Worm (Caenorhabditis elegans) whole organism, early embryonic: ENCODE results near the gene K07E1.1.

ENCODE experiments used
- B0310.2 ChIP-seq: sonication (generic microtip); optimal IDR thresholded peaks from 2 replicates; lab custom pipeline; 2016; ENCODE audit warnings: mild to moderate bottlenecking, missing genetic modification characterization, missing compliant biosample characterization
- F13C5.2 ChIP-seq: sonication (generic microtip); optimal IDR thresholded peaks from 2 replicates; lab custom pipeline; 2017; ENCODE audit warnings: mild to moderate bottlenecking, missing genetic modification characterization, inconsistent platforms, missing compliant biosample characterization
- aly-1 ChIP-seq: sonication (generic microtip); optimal IDR thresholded peaks from 2 replicates; lab custom pipeline; 2016; ENCODE audit warnings: missing genetic modification characterization, missing compliant biosample characterization
- ama-1 ChIP-seq: fragments of 150-350 bp; optimal IDR thresholded peaks from 2 replicates; lab custom pipeline; 2014
- ceh-13 ChIP-seq: fragments of 200-800 bp; sonication (Bioruptor generic); optimal IDR thresholded peaks from 2 replicates; lab custom pipeline; 2018; ENCODE audit warnings: mild to moderate bottlenecking, missing genetic modification characterization, missing compliant biosample characterization
- ceh-36 ChIP-seq: sonication (generic microtip); optimal IDR thresholded peaks from 2 replicates; lab custom pipeline; 2016; ENCODE audit warnings: missing genetic modification characterization, inconsistent platforms, missing compliant biosample characterization
- ets-7 ChIP-seq: sonication (generic microtip); optimal IDR thresholded peaks from 2 replicates; lab custom pipeline; 2016; ENCODE audit warnings: missing genotype, missing genetic modification characterization, missing compliant biosample characterization
- flt-1 ChIP-seq: fragments of 200-800 bp; sonication (Bioruptor generic); IDR thresholded peaks from 2 replicates; pipeline ENCODE4 v1.3.6; 2022; ENCODE audit warnings: missing genetic modification characterization, missing compliant biosample characterization
- hmbx-1 ChIP-seq: sonication (generic microtip); optimal IDR thresholded peaks from 2 replicates; lab custom pipeline; 2016; ENCODE audit warnings: mild to moderate bottlenecking, missing genetic modification characterization, missing compliant biosample characterization
- hmg-4 ChIP-seq: fragments of 200-800 bp; sonication (Bioruptor generic); optimal IDR thresholded peaks from 2 replicates; lab custom pipeline; 2018; ENCODE audit warnings: mild to moderate bottlenecking, missing genetic modification characterization, missing compliant biosample characterization
- hnd-1 ChIP-seq: sonication (generic microtip); optimal IDR thresholded peaks from 2 replicates; lab custom pipeline; 2016; ENCODE audit warnings: missing genetic modification characterization, missing compliant biosample characterization
- pes-1 ChIP-seq: fragments of 200-800 bp; sonication (Bioruptor generic); IDR thresholded peaks from 2 replicates; pipeline ENCODE4 v1.3.6; 2022; ENCODE audit warnings: missing genetic modification reagents, missing genetic modification characterization, missing compliant biosample characterization
- scrt-1 ChIP-seq: fragments of 200-800 bp; sonication (Bioruptor generic); IDR thresholded peaks from 2 replicates; pipeline ENCODE4 v1.3.6; 2022; ENCODE audit warnings: missing genetic modification characterization, missing compliant biosample characterization
- sea-1 ChIP-seq: fragments of 200-800 bp; sonication (Bioruptor generic); conservative IDR thresholded peaks from 2 replicates; pipeline ENCODE4 v1.3.6; 2022; ENCODE audit warnings: missing genetic modification characterization, missing compliant biosample characterization
- tbx-11 ChIP-seq: fragments of 200-800 bp; sonication (Bioruptor generic); IDR thresholded peaks from 2 replicates; pipeline ENCODE4 v1.3.6; 2022; ENCODE audit warnings: missing genetic modification characterization, missing compliant biosample characterization
- tbx-37 ChIP-seq: fragments of 200-800 bp; sonication (Bioruptor generic); conservative IDR thresholded peaks from 2 replicates; pipeline ENCODE4 v1.3.6; 2022; ENCODE audit warnings: missing genetic modification reagents, missing genetic modification characterization, missing compliant biosample characterization
- tra-4 ChIP-seq: sonication (generic microtip); optimal IDR thresholded peaks from 2 replicates; lab custom pipeline; 2017; ENCODE audit warnings: missing genetic modification characterization, missing compliant biosample characterization

Gene K07E1.1

ce11 chrII:4540631-4541030 is 10.3 kb upstream of the K07E1.1 start, which contains the start of gene sra-36:
Gene sra-36 (minus strand): TSS chrII:4540731.
- TF ChIP-seq hmg-4 (GFP tag; lab: Kevin White, UChicago) (no peak), ceh-36 (tag; lab: Kevin White, UChicago) (no peak), sea-1 (GFP tag; lab: Robert Waterston, UW) (no peak), ceh-13 (no peak), F13C5.2 (no peak), aly-1 (tag; lab: Kevin White, UChicago) (no peak), hnd-1 (tag; lab: Kevin White, UChicago) (no peak)

ce11 chrII:4543568-4543967 is 7.3 kb upstream of the K07E1.1 start, which contains the start of gene sra-34:
Gene sra-34 (minus strand): TSS chrII:4543668.
- TF ChIP-seq aly-1 (tag; lab: Kevin White, UChicago) (no peak), pes-1 (GFP tag; lab: Robert Waterston, UW) (no peak), hmg-4 (GFP tag; lab: Kevin White, UChicago) (no peak), sea-1 (GFP tag; lab: Robert Waterston, UW) (no peak), hnd-1 (tag; lab: Kevin White, UChicago) (no peak), ama-1 (lab: Kevin White, UChicago) (no peak), tbx-37 (no peak), tbx-11 (GFP tag; lab: Robert Waterston, UW) (no peak), hmbx-1 (no peak), B0310.2 (tag; lab: Kevin White, UChicago) (no peak)

ce11 chrII:4548408-4548807 is 2.5 kb upstream of the K07E1.1 start:
- TF ChIP-seq ama-1 (lab: Kevin White, UChicago) (no peak), B0310.2 (tag; lab: Kevin White, UChicago) (no peak), flt-1 (GFP tag; lab: Robert Waterston, UW) (no peak), pes-1 (GFP tag; lab: Robert Waterston, UW) (no peak), ceh-36 (tag; lab: Kevin White, UChicago) (no peak), hnd-1 (tag; lab: Kevin White, UChicago) (no peak), scrt-1 (GFP tag; lab: Robert Waterston, UW) (no peak), hmbx-1 (no peak), ceh-13 (no peak), sea-1 (GFP tag; lab: Robert Waterston, UW) (no peak), tra-4 (tag; lab: Kevin White, UChicago) (no peak), aly-1 (tag; lab: Kevin White, UChicago) (no peak), tbx-11 (GFP tag; lab: Robert Waterston, UW) (no peak), F13C5.2 (no peak), hmg-4 (GFP tag; lab: Kevin White, UChicago) (no peak), ets-7 (no peak), tbx-37 (no peak)

ce11 chrII:4549983-4550572 is 805 bp upstream of the K07E1.1 start:
- TF ChIP-seq aly-1 (tag; lab: Kevin White, UChicago) (no peak), B0310.2 (tag; lab: Kevin White, UChicago) (no peak), hmg-4 (GFP tag; lab: Kevin White, UChicago) (no peak), ama-1 (lab: Kevin White, UChicago) (no peak), ceh-36 (tag; lab: Kevin White, UChicago) (no peak), pes-1 (GFP tag; lab: Robert Waterston, UW) (no peak), sea-1 (GFP tag; lab: Robert Waterston, UW) (no peak), ets-7 (no peak), flt-1 (GFP tag; lab: Robert Waterston, UW) (no peak), hmbx-1 (no peak), ceh-13 (no peak), tra-4 (tag; lab: Kevin White, UChicago) (no peak), tbx-11 (GFP tag; lab: Robert Waterston, UW) (no peak)

- TF ChIP-seq hmbx-1 (no peak), hnd-1 (tag; lab: Kevin White, UChicago) (no peak), aly-1 (tag; lab: Kevin White, UChicago) (no peak), tbx-11 (GFP tag; lab: Robert Waterston, UW) (no peak), sea-1 (GFP tag; lab: Robert Waterston, UW) (no peak), tbx-37 (no peak), ama-1 (lab: Kevin White, UChicago) (no peak), pes-1 (GFP tag; lab: Robert Waterston, UW) (no peak), F13C5.2 (no peak), B0310.2 (tag; lab: Kevin White, UChicago) (no peak), scrt-1 (GFP tag; lab: Robert Waterston, UW) (no peak), tra-4 (tag; lab: Kevin White, UChicago) (no peak), ceh-36 (tag; lab: Kevin White, UChicago) (no peak), ets-7 (no peak)
Observed at ce11 chrII:4552088-4552487, 1.2 kb downstream of the K07E1.1 start.

- TF ChIP-seq tbx-37 (no peak), scrt-1 (GFP tag; lab: Robert Waterston, UW) (no peak), ama-1 (lab: Kevin White, UChicago) (no peak), tbx-11 (GFP tag; lab: Robert Waterston, UW) (no peak), F13C5.2 (no peak), hnd-1 (tag; lab: Kevin White, UChicago) (no peak), aly-1 (tag; lab: Kevin White, UChicago) (no peak), flt-1 (GFP tag; lab: Robert Waterston, UW) (no peak), hmg-4 (GFP tag; lab: Kevin White, UChicago) (no peak), B0310.2 (tag; lab: Kevin White, UChicago) (no peak), ceh-36 (tag; lab: Kevin White, UChicago) (no peak), ceh-13 (no peak), ets-7 (no peak), pes-1 (GFP tag; lab: Robert Waterston, UW) (no peak), hmbx-1 (no peak), tra-4 (tag; lab: Kevin White, UChicago) (no peak), sea-1 (GFP tag; lab: Robert Waterston, UW) (no peak)
Observed at ce11 chrII:4557487-4557886, 6.6 kb downstream of the K07E1.1 start, which contains the start of gene M03A1.3. Gene M03A1.3 (plus strand): TSS chrII:4557787.

ce11 chrII:4560068-4560467 is 9.2 kb downstream of the K07E1.1 start, which contains the start of gene M03A1.8:
Gene M03A1.8 (plus strand): TSS chrII:4560336.
- TF ChIP-seq tra-4 (tag; lab: Kevin White, UChicago) = no peak
- no peak for TF ChIP-seq B0310.2 (tag; lab: Kevin White, UChicago)
- TF ChIP-seq scrt-1 (GFP tag; lab: Robert Waterston, UW) = no peak
